Worm (Caenorhabditis elegans) whole organism, midembryonic: ENCODE measurements around the gene snap-29.

Experiments
- T22C8.4 ChIP-seq: fragments of 200-800 bp; sonication (Bioruptor generic); IDR thresholded peaks from 2 replicates; pipeline ENCODE4 v1.3.6; 2022; ENCODE audit warnings: missing genetic modification characterization, missing compliant biosample characterization
- cog-1 ChIP-seq: sonication (generic microtip); optimal IDR thresholded peaks from 2 replicates; lab custom pipeline; 2016; ENCODE audit warnings: missing genetic modification characterization, missing compliant biosample characterization
- flt-1 ChIP-seq: fragments of 200-800 bp; sonication (Bioruptor generic); IDR thresholded peaks from 2 replicates; pipeline ENCODE4 v1.3.6; 2022; ENCODE audit warnings: missing genetic modification characterization, missing compliant biosample characterization
- klf-2 ChIP-seq: fragments of 200-800 bp; sonication (Bioruptor generic); conservative IDR thresholded peaks from 2 replicates; pipeline ENCODE4 v1.3.6; 2022; ENCODE audit warnings: missing genetic modification reagents, missing genetic modification characterization, missing compliant biosample characterization
- med-1 ChIP-seq: sonication (generic microtip); optimal IDR thresholded peaks from 2 replicates; lab custom pipeline; 2017; ENCODE audit warnings: missing genetic modification characterization, mild to moderate bottlenecking, missing compliant biosample characterization, antibody characterized with exemption, missing genetic modification reagents; ENCODE audit not compliant: insufficient read depth
- ref-1 ChIP-seq: fragments of 200-800 bp; sonication (Bioruptor generic); conservative IDR thresholded peaks from 2 replicates; pipeline ENCODE4 v1.3.6; 2022; ENCODE audit warnings: missing genetic modification reagents, missing genetic modification characterization, missing compliant biosample characterization
- tab-1 ChIP-seq: fragments of 200-800 bp; sonication (Bioruptor generic); IDR thresholded peaks from 2 replicates; pipeline ENCODE4 v1.3.6; 2022; ENCODE audit warnings: missing genetic modification characterization, missing compliant biosample characterization
- ztf-23 ChIP-seq: fragments of 200-800 bp; sonication (Bioruptor generic); IDR thresholded peaks from 2 replicates; pipeline ENCODE4 v1.3.6; 2022; ENCODE audit warnings: missing genetic modification reagents, missing genetic modification characterization, missing compliant biosample characterization
- ztf-29 ChIP-seq: fragments of 200-800 bp; sonication (Bioruptor generic); IDR thresholded peaks from 2 replicates; pipeline ENCODE4 v1.3.6; 2022; ENCODE audit warnings: missing genetic modification reagents, missing genetic modification characterization, missing compliant biosample characterization

Gene snap-29

DNA sequence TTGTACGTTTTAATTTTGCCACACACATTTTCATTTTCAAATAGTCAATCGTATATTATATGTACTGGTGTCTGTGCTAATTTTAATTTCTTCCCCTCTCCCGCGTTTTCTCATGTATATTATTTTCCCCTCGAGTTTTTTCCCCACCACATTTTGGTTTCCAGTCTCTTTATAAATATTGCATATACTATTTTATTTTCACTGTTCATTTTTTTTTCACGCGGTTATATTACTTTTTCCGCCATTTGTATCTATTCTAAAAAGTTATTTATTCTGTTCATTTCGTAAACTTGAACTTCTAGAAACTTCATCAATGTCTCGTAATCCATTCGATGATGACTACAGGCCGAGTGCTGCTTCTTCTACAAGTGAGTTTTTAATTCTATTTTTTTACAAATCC, at the start of gene snap-29:
Gene snap-29 (plus strand): TSS at position 301 of the 400 bp plus-strand sequence.
- TF ChIP-seq flt-1 (GFP tag; lab: Robert Waterston, UW) (no peak), tab-1 (GFP tag; lab: Robert Waterston, UW) (no peak), klf-2 (GFP tag; lab: Robert Waterston, UW) (no peak), T22C8.4 (GFP tag; lab: Robert Waterston, UW) (no peak), ref-1 (GFP tag; lab: Robert Waterston, UW) (no peak), ztf-23 (GFP tag; lab: Robert Waterston, UW) (no peak), med-1 (GFP tag; lab: Kevin White, UChicago) (no peak), cog-1 (no peak)

DNA sequence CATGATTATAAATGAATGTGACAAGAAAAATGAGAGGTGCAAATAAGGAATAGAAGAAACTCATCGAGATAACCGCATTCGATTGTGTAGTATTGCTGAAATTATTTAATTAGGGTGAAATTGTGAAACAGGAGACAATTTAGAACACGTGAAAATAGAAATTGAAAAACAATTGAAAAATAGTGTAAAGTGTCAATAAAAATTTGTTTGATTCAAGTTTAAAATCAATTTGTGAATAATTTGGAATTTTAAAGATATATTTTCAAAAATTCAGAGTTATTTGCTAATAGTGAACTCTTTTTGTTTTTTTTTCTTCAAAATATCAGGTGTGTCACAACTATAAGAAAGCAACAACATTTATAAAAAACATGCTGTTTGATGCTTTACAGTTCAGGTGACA, 44.7 kb upstream of the snap-29 start, which contains the start of gene ZK370.4:
Gene ZK370.4 (minus strand): TSS at position 101 of the 400 bp plus-strand sequence.
- TF ChIP-seq med-1 (GFP tag; lab: Kevin White, UChicago) (no peak), cog-1 (no peak), T22C8.4 (GFP tag; lab: Robert Waterston, UW) (no peak), klf-2 (GFP tag; lab: Robert Waterston, UW) (no peak), ztf-29 (no peak), tab-1 (GFP tag; lab: Robert Waterston, UW) (no peak), ztf-23 (GFP tag; lab: Robert Waterston, UW) (no peak), flt-1 (GFP tag; lab: Robert Waterston, UW) (no peak), ref-1 (GFP tag; lab: Robert Waterston, UW) (no peak)

DNA sequence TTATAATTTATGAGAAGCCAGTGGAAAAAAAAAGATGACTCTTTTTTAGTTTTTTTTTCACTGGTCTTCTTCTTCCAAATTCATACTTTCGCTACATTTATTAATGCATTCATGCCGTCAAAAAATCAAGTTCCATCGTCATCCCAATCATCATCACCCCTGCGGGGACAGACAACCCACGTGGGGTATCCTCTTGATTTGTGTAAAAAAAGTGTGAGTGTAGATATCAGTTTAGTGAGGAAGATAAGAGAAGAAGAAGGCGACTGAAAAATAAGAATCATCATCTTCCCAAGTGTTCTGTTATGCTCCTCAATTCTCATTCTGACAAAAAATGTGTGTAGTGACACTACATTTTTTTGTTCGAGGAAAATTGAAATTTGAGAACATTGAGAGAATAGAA, 44.1 kb upstream of the snap-29 start:
- no peak for TF ChIP-seq ref-1 (GFP tag; lab: Robert Waterston, UW)
- no peak for TF ChIP-seq flt-1 (GFP tag; lab: Robert Waterston, UW)
- no peak for TF ChIP-seq ztf-23 (GFP tag; lab: Robert Waterston, UW)
- TF ChIP-seq tab-1 (GFP tag; lab: Robert Waterston, UW) = no peak
- TF ChIP-seq ztf-29 = no peak
- TF ChIP-seq klf-2 (GFP tag; lab: Robert Waterston, UW) = no peak
- no peak for TF ChIP-seq cog-1

DNA sequence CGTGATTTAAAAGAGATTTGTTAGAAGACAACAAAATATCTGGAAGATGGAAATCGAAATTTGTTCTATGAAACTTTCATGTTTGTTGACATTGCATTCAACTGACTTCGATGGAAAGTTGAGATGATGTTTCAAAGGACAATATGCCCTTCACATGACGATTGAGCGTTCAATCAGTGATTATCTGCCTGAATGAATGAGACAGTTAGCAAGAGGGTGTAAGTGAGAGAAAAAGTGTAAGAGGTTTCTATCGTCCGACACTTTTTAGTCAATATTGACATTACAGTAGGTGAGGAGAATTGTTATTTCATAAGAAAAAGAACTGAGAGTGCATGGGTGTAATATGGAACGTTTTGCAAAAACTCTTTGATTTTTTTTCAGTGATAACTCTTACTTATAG, 42.8 kb upstream of the snap-29 start:
- TF ChIP-seq tab-1 (GFP tag; lab: Robert Waterston, UW) (no peak), med-1 (GFP tag; lab: Kevin White, UChicago) (no peak), T22C8.4 (GFP tag; lab: Robert Waterston, UW) (no peak), klf-2 (GFP tag; lab: Robert Waterston, UW) (no peak), flt-1 (GFP tag; lab: Robert Waterston, UW) (no peak), ref-1 (GFP tag; lab: Robert Waterston, UW) (no peak), ztf-23 (GFP tag; lab: Robert Waterston, UW) (no peak), ztf-29 (no peak), cog-1 (no peak)

DNA sequence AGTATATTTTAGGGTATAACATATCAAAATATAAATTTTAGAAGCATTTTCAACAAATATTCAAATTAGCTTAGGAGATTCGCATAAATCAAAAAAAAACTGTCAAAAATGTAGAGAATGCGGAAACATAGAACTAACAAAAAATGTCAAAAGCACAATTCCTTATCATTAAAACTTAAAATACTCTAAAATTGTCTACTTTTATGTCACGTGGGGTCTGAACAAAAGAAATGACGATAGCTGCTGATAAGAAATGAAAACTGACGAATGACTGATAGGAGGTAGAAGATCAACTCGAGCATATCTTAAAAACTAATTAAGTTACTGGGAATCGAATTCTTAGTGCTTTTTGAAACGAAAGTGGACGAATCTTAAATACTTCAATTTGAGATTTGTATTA, 42.4 kb upstream of the snap-29 start:
- TF ChIP-seq tab-1 (GFP tag; lab: Robert Waterston, UW) (no peak), med-1 (GFP tag; lab: Kevin White, UChicago) (no peak), ztf-29 (no peak), klf-2 (GFP tag; lab: Robert Waterston, UW) (no peak), ref-1 (GFP tag; lab: Robert Waterston, UW) (no peak), T22C8.4 (GFP tag; lab: Robert Waterston, UW) (no peak)

DNA sequence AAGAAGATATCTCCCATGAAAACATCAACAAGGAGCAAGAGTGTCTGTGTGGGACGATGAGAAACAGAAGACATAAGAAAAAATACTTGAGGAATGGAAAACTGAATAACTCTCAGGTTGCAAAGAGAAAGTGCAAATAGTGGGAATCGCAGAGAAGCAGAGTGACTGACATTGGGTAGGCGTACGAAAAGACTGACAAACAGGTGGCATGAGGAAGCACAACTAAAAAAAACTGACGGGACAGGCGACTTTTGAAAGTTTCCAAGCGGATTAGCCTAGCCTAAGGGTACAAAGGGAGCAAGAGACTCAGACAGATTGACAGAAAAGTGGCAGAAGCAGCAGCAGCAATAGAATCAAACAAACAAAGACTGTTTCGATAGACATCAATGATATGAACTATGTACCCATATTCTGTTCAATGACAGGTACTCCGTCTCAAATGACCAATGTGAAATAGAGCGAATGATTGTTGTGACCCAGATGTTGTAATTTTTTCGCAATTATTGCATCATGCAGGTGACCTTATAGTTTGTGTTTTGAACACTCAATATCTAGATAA, 41.6 kb upstream of the snap-29 start:
- TF ChIP-seq ref-1 (GFP tag; lab: Robert Waterston, UW) (no peak), ztf-29 (no peak), T22C8.4 (GFP tag; lab: Robert Waterston, UW) (no peak), flt-1 (GFP tag; lab: Robert Waterston, UW) (peak; percentile 59), med-1 (GFP tag; lab: Kevin White, UChicago) (no peak), klf-2 (GFP tag; lab: Robert Waterston, UW) (no peak)

DNA sequence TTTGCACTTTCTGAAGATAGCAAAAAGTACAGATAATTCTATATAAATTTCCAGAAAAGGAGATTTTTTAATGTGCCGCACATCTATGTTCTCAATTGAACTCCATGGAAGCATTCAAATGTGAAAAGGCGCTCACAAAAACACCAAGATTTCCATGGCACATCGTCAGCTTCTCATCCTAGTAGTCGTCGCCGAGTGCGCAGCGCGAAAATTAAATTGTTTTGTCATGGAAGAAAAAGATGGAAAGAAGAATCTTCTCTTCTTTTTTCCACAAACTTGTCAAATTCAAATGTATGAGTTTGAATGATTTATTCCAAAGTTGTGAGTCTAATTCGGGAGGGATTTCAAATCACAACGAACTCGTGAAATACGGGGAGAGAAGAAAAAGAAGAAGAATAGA, 38.7 kb upstream of the snap-29 start:
- TF ChIP-seq ztf-23 (GFP tag; lab: Robert Waterston, UW) (no peak), klf-2 (GFP tag; lab: Robert Waterston, UW) (no peak), ztf-29 (no peak), ref-1 (GFP tag; lab: Robert Waterston, UW) (no peak), flt-1 (GFP tag; lab: Robert Waterston, UW) (no peak), T22C8.4 (GFP tag; lab: Robert Waterston, UW) (no peak), tab-1 (GFP tag; lab: Robert Waterston, UW) (no peak), med-1 (GFP tag; lab: Kevin White, UChicago) (no peak), cog-1 (no peak)

DNA sequence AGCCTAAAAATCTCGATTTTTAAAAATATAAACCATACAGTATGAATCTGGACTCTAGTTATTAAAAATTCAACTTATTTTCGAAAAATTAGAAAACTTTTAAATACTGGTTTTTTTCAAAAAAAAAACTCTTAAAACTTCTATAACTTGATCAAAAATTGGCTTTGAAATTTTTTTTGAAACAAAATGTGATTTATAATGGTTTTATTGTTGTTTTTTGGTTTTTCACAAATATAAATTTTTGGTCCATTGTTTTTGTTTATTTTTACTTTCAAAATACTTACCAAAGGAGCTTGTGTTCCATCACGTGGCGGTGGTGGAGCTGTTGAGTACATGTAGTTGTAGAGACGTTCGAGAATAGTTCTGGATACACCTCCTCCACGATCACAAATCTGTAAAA, 37.8 kb upstream of the snap-29 start:
- no peak for TF ChIP-seq tab-1 (GFP tag; lab: Robert Waterston, UW)

DNA sequence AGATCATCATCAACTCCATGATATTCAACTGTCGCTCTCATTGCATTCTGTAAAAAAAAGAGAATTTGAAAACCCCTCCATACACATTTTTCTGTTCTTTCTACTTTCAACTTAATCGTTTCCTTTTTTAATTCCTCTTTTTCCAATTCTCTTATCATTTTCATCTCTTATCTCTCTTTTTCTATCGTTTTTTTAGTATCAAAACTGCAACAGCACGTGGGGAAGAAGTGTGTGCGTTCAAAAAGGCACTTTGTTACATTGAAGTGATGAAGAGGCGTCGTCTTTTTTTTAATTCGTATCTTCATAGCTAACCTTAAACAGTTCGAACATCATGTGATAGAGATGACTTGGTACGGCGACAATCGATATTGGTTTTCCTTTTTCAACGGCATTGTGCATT, 36.9 kb upstream of the snap-29 start:
- TF ChIP-seq ref-1 (GFP tag; lab: Robert Waterston, UW) (no peak), ztf-29 (no peak), tab-1 (GFP tag; lab: Robert Waterston, UW) (no peak), ztf-23 (GFP tag; lab: Robert Waterston, UW) (no peak), flt-1 (GFP tag; lab: Robert Waterston, UW) (no peak), klf-2 (GFP tag; lab: Robert Waterston, UW) (no peak), T22C8.4 (GFP tag; lab: Robert Waterston, UW) (no peak), med-1 (GFP tag; lab: Kevin White, UChicago) (no peak), cog-1 (no peak)

DNA sequence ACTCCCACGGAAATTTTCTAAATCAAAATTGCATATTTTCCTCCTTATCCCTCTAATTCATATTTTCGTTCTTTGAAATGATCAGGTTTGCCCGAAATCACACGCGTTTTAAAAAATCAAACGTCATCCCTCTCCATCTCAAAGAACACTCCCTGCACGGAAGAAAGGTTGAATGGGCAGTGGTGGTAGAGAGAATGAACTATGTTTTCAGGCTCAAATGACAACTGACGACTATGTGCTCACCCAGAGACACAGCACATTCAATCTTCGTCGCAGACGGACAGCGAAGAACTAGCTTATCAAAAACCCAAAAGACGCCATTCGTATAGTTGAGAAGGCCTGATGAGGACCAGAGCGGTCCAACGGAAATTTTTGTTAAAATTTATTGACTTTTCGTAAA, 36.3 kb upstream of the snap-29 start:
- no peak for TF ChIP-seq klf-2 (GFP tag; lab: Robert Waterston, UW)
